Worm (Caenorhabditis elegans) whole organism, L4 larva: ENCODE data around the gene clec-38.

Source experiments
- egl-43 ChIP-seq: fragments of 200-800 bp; sonication (Bioruptor generic); IDR thresholded peaks from 2 replicates; pipeline ENCODE4 v1.3.6; 2022; ENCODE audit warnings: missing genetic modification reagents, missing genetic modification characterization, missing compliant biosample characterization
- jun-1 ChIP-seq: fragments of 150-350 bp; optimal IDR thresholded peaks from 2 replicates; lab custom pipeline; 2014; ENCODE audit warnings: missing biosample characterization, missing genetic modification reagents, missing genetic modification characterization
- nhr-25 ChIP-seq: sonication (generic microtip); optimal IDR thresholded peaks from 2 replicates; lab custom pipeline; 2017; ENCODE audit warnings: missing genetic modification characterization, mild to moderate bottlenecking, missing compliant biosample characterization, antibody characterized with exemption, moderate library complexity, borderline replicate concordance; ENCODE audit not compliant: insufficient read depth
- pqm-1 ChIP-seq: sonication (generic microtip); optimal IDR thresholded peaks from 2 replicates; lab custom pipeline; 2017; ENCODE audit warnings: missing biosample characterization, missing genetic modification characterization
- snpc-4 ChIP-seq: fragments of 150-350 bp; optimal IDR thresholded peaks from 2 replicates; lab custom pipeline; 2014; ENCODE audit warnings: missing biosample characterization, missing genetic modification characterization
- spr-3 ChIP-seq: fragments of 200-800 bp; sonication (Bioruptor generic); optimal IDR thresholded peaks from 2 replicates; lab custom pipeline; 2018; ENCODE audit warnings: mild to moderate bottlenecking, missing genetic modification characterization, missing compliant biosample characterization
- unc-39 ChIP-seq: sonication (generic microtip); optimal IDR thresholded peaks from 2 replicates; lab custom pipeline; 2017; ENCODE audit warnings: missing biosample characterization, missing genetic modification characterization
- vab-7 ChIP-seq: fragments of 200-800 bp; sonication (Bioruptor generic); IDR thresholded peaks from 2 replicates; pipeline ENCODE4 v1.3.6; 2022; ENCODE audit warnings: missing genetic modification reagents, missing genetic modification characterization, missing compliant biosample characterization

- no peak for TF ChIP-seq egl-43 (GFP tag; lab: Robert Waterston, UW)
- no peak for TF ChIP-seq snpc-4 (tag; lab: Kevin White, UChicago)
- no peak for TF ChIP-seq spr-3 (GFP tag; lab: Kevin White, UChicago)
- no peak for TF ChIP-seq pqm-1 (tag; lab: Kevin White, UChicago)
- TF ChIP-seq nhr-25 (tag; lab: Kevin White, UChicago): no peak
- no peak for TF ChIP-seq unc-39
- no peak for TF ChIP-seq vab-7
- TF ChIP-seq jun-1 (tag; lab: Kevin White, UChicago): no peak
Observed at ce11 chrV:16756166-16756565, 20.7 kb upstream of the clec-38 start.
